Worm (Caenorhabditis elegans) whole organism, L3 larva: ENCODE results near the gene inpp-4B.

Source experiments
- ZK546.5 ChIP-seq: sonication (generic microtip); optimal IDR thresholded peaks from 2 replicates; lab custom pipeline; 2017; ENCODE audit warnings: missing biosample characterization, missing genetic modification characterization
- aly-2 ChIP-seq: fragments of 150-350 bp; optimal IDR thresholded peaks from 2 replicates; lab custom pipeline; 2014; ENCODE audit warnings: missing biosample characterization, missing genetic modification characterization
- ama-1 ChIP-seq: fragments of 150-350 bp; optimal IDR thresholded peaks from 2 replicates; lab custom pipeline; 2018
- ceh-16 ChIP-seq: sonication (generic microtip); optimal IDR thresholded peaks from 2 replicates; lab custom pipeline; 2017; ENCODE audit warnings: missing biosample characterization, missing genetic modification characterization
- ceh-28 ChIP-seq: fragments of 150-350 bp; optimal IDR thresholded peaks from 2 replicates; lab custom pipeline; 2014; ENCODE audit warnings: missing biosample characterization, missing genetic modification reagents, missing genetic modification characterization
- ceh-82 ChIP-seq: fragments of 150-350 bp; optimal IDR thresholded peaks from 2 replicates; lab custom pipeline; 2014; ENCODE audit warnings: missing biosample characterization, missing genetic modification characterization
- ceh-9 ChIP-seq: sonication (generic microtip); optimal IDR thresholded peaks from 2 replicates; lab custom pipeline; 2018; ENCODE audit warnings: missing biosample characterization, missing genetic modification characterization
- egl-27 ChIP-seq: sonication (generic microtip); optimal IDR thresholded peaks from 4 replicates; lab custom pipeline; 2017; ENCODE audit warnings: missing biosample characterization, missing genetic modification reagents, missing genetic modification characterization
- egl-5 ChIP-seq: fragments of 150-350 bp; optimal IDR thresholded peaks from 2 replicates; lab custom pipeline; 2017; ENCODE audit warnings: missing biosample characterization, missing genetic modification reagents, missing genetic modification characterization, inconsistent platforms
- elt-1 ChIP-seq: fragments of 150-350 bp; optimal IDR thresholded peaks from 2 replicates; lab custom pipeline; 2014; ENCODE audit warnings: missing biosample characterization, missing genetic modification characterization
- elt-2 ChIP-seq: sonication (generic microtip); optimal IDR thresholded peaks from 2 replicates; lab custom pipeline; 2016; ENCODE audit warnings: missing genetic modification reagents, mild to moderate bottlenecking, missing genetic modification characterization, missing compliant biosample characterization
- elt-3 ChIP-seq, 3 experiments: fragments of 150-350 bp in 1 of 3; sonication (generic microtip) in 2 of 3; optimal IDR thresholded peaks; 2 replicates in 2 of 3; 4 replicates in 1 of 3; lab custom pipeline; 2014 to 2017; ENCODE audit warnings: missing biosample characterization in 3 of 3, missing genetic modification characterization in 3 of 3
- fkh-10 ChIP-seq: sonication (generic microtip); optimal IDR thresholded peaks from 2 replicates; lab custom pipeline; 2017; ENCODE audit warnings: missing biosample characterization, missing genetic modification reagents, missing genetic modification characterization
- fos-1 ChIP-seq: fragments of 150-350 bp; optimal IDR thresholded peaks from 2 replicates; lab custom pipeline; 2014; ENCODE audit warnings: missing biosample characterization, missing genetic modification characterization
- hmg-11 ChIP-seq: sonication (generic microtip); optimal IDR thresholded peaks from 2 replicates; lab custom pipeline; 2016; ENCODE audit warnings: missing genetic modification characterization, missing compliant biosample characterization
- jun-1 ChIP-seq: fragments of 150-350 bp; optimal IDR thresholded peaks from 2 replicates; lab custom pipeline; 2014; ENCODE audit warnings: missing biosample characterization, missing genetic modification reagents, missing genetic modification characterization
- lsy-12 ChIP-seq: sonication (generic microtip); optimal IDR thresholded peaks from 2 replicates; lab custom pipeline; 2016; ENCODE audit warnings: mild to moderate bottlenecking, missing genetic modification characterization, missing compliant biosample characterization
- mml-1 ChIP-seq: fragments of 150-350 bp; sonication (generic microtip); optimal IDR thresholded peaks from 3 replicates; lab custom pipeline; 2014; ENCODE audit warnings: missing biosample characterization, missing genetic modification characterization
- nfya-1 ChIP-seq: sonication (generic microtip); optimal IDR thresholded peaks from 2 replicates; lab custom pipeline; 2017; ENCODE audit warnings: missing genetic modification characterization, mild to moderate bottlenecking, missing compliant biosample characterization, antibody characterized with exemption, moderate library complexity; ENCODE audit not compliant: insufficient read depth
- nhr-11 ChIP-seq: fragments of 150-350 bp; optimal IDR thresholded peaks from 2 replicates; lab custom pipeline; 2014; ENCODE audit warnings: missing biosample characterization, missing genetic modification characterization
- nhr-12 ChIP-seq: fragments of 150-350 bp; optimal IDR thresholded peaks from 2 replicates; lab custom pipeline; 2014; ENCODE audit warnings: missing biosample characterization, missing genetic modification characterization
- nhr-23 ChIP-seq: fragments of 150-350 bp; optimal IDR thresholded peaks from 2 replicates; lab custom pipeline; 2014; ENCODE audit warnings: missing biosample characterization, missing genetic modification reagents, missing genetic modification characterization
- nhr-237 ChIP-seq: fragments of 150-350 bp; optimal IDR thresholded peaks from 2 replicates; lab custom pipeline; 2014; ENCODE audit warnings: missing biosample characterization, missing genetic modification characterization
- nhr-25 ChIP-seq: sonication (generic microtip); optimal IDR thresholded peaks from 2 replicates; lab custom pipeline; 2017; ENCODE audit warnings: missing biosample characterization, missing genetic modification characterization
- nhr-28 ChIP-seq: fragments of 150-350 bp; optimal IDR thresholded peaks from 2 replicates; lab custom pipeline; 2014; ENCODE audit warnings: missing biosample characterization, missing genetic modification characterization
- nhr-67 ChIP-seq: fragments of 150-350 bp; optimal IDR thresholded peaks from 2 replicates; lab custom pipeline; 2014; ENCODE audit warnings: missing biosample characterization, missing genetic modification characterization
- nhr-76 ChIP-seq: fragments of 150-350 bp; sonication (generic microtip); optimal IDR thresholded peaks from 5 replicates; lab custom pipeline; 2014; ENCODE audit warnings: missing biosample characterization, missing genetic modification characterization
- nhr-77 ChIP-seq: fragments of 150-350 bp; optimal IDR thresholded peaks from 2 replicates; lab custom pipeline; 2014; ENCODE audit warnings: missing biosample characterization, missing genetic modification characterization
- pha-4 ChIP-seq: fragments of 150-350 bp; optimal IDR thresholded peaks from 2 replicates; lab custom pipeline; 2014; ENCODE audit warnings: missing biosample characterization, missing genetic modification reagents, missing genetic modification characterization
- pqm-1 ChIP-seq: fragments of 150-350 bp; optimal IDR thresholded peaks from 2 replicates; lab custom pipeline; 2017; ENCODE audit warnings: missing biosample characterization, missing genetic modification characterization, inconsistent platforms
- skn-1 ChIP-seq: fragments of 150-350 bp; optimal IDR thresholded peaks from 2 replicates; lab custom pipeline; 2014; ENCODE audit warnings: missing biosample characterization, missing genetic modification characterization
- snpc-4 ChIP-seq: fragments of 150-350 bp; optimal IDR thresholded peaks from 2 replicates; lab custom pipeline; 2014; ENCODE audit warnings: missing biosample characterization, missing genetic modification characterization
- unc-39 ChIP-seq: sonication (generic microtip); optimal IDR thresholded peaks from 4 replicates; lab custom pipeline; 2017; ENCODE audit warnings: missing biosample characterization, missing genetic modification characterization
- unc-62 ChIP-seq: fragments of 150-350 bp; sonication (generic microtip); optimal IDR thresholded peaks from 4 replicates; lab custom pipeline; 2014; ENCODE audit warnings: missing biosample characterization, missing genetic modification reagents, missing genetic modification characterization
- zag-1 ChIP-seq: fragments of 150-350 bp; optimal IDR thresholded peaks from 2 replicates; lab custom pipeline; 2014; ENCODE audit warnings: missing biosample characterization, missing genetic modification characterization
- ztf-11 ChIP-seq: fragments of 150-350 bp; optimal IDR thresholded peaks from 2 replicates; lab custom pipeline; 2014; ENCODE audit warnings: missing biosample characterization, missing genetic modification characterization
- ztf-4 ChIP-seq: fragments of 150-350 bp; optimal IDR thresholded peaks from 2 replicates; lab custom pipeline; 2014; ENCODE audit warnings: missing biosample characterization, missing genetic modification characterization

The inpp-4B gene

DNA sequence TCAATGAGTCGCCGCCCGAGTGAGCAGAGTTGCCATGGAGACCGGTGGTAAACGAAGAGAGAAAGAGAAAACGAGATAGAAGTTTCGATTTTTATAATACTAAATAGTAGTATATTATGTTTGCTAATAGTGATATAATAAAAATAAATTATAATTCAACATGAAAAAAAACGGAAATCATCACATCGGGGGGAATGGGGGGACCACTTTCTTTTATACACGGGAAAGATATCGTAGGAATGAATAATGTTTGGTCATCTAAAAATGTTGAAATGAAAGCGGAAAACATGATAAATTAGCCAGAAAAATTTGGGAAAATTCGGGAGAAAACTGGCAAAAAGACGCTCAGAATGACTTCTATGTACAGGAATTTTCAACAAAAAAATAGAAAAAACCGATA lies 5.0 kb downstream of the inpp-4B start, which contains the start of gene bbs-5:
Gene bbs-5, minus strand, starts transcription at position 101 of the 400 bp plus-strand sequence.
- TF ChIP-seq ceh-28 (tag; lab: Kevin White, UChicago) (no peak), nhr-28 (tag; lab: Kevin White, UChicago) (no peak), lsy-12 (tag; lab: Kevin White, UChicago) (no peak), ceh-82 (tag; lab: Kevin White, UChicago) (no peak), skn-1 (tag; lab: Kevin White, UChicago) (no peak), nhr-67 (tag; lab: Kevin White, UChicago) (no peak), pqm-1 (tag; lab: Kevin White, UChicago) (no peak), ZK546.5 (no peak), snpc-4 (tag; lab: Kevin White, UChicago) (no peak), nfya-1 (no peak), unc-39 (tag; lab: Kevin White, UChicago) (no peak), egl-27 (tag; lab: Kevin White, UChicago) (no peak), nhr-76 (no peak), fkh-10 (GFP tag; lab: Kevin White, UChicago) (no peak), ceh-16 (no peak), nhr-25 (no peak)

DNA sequence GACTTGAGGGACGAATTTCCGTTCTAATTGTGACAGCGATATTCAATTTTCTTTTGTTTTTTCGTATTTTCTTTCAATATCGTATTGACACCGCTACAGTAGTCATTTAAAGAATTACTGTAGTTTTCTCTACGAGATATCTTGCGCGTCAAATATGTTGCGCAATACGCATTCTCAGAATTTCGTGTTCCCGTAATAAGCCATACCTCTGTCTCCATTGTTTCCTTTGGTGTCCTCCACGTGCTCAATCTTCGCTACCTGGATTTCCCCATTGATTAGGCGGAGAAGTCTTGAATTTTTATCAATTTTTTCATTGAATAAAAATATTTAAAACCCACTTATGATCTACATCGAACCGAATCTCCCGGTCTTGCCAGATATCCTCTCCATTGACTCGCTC lies 5.4 kb downstream of the inpp-4B start:
- TF ChIP-seq elt-2 (tag; lab: Kevin White, UChicago) (no peak), ceh-82 (tag; lab: Kevin White, UChicago) (no peak), nhr-12 (tag; lab: Kevin White, UChicago) (no peak), nhr-77 (tag; lab: Kevin White, UChicago) (no peak), egl-5 (tag; lab: Kevin White, UChicago) (no peak), unc-62 (no peak), nhr-11 (tag; lab: Kevin White, UChicago) (no peak), skn-1 (tag; lab: Kevin White, UChicago) (no peak), hmg-11 (tag; lab: Kevin White, UChicago) (no peak), snpc-4 (tag; lab: Kevin White, UChicago) (no peak), fkh-10 (GFP tag; lab: Kevin White, UChicago) (no peak), jun-1 (tag; lab: Kevin White, UChicago) (no peak), nhr-237 (tag; lab: Kevin White, UChicago) (no peak), ztf-4 (tag; lab: Kevin White, UChicago) (no peak), nhr-25 (no peak), ceh-9 (no peak)

DNA sequence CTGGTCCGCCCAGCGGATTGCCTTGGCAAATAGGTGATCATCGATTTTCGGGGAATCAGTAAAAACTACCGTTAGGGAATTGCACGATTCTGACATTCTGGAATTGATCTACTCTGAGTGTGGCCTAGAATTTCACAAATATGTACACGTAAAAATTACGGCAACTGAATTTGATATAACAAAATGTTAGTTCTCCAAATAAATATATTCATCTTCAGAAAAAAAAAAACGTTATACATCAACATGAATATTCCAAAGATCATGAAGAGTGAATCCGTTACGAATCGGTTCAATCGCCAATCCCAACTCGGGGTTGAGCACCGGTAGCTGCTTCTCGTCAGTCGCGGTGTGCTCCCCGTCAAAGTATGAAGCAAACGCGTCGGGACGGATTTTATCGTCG lies 8.0 kb downstream of the inpp-4B start, which contains the start of gene rip-1:
Gene rip-1, minus strand, starts transcription at position 101 of the 400 bp plus-strand sequence.
- TF ChIP-seq egl-27 (tag; lab: Kevin White, UChicago) = no peak
- no peak for TF ChIP-seq mml-1 (tag; lab: Kevin White, UChicago)
- no peak for TF ChIP-seq snpc-4 (tag; lab: Kevin White, UChicago)
- TF ChIP-seq pha-4 (tag; lab: Kevin White, UChicago) = no peak
- no peak for TF ChIP-seq pqm-1 (tag; lab: Kevin White, UChicago)
- no peak for TF ChIP-seq nhr-237 (tag; lab: Kevin White, UChicago)
- TF ChIP-seq egl-5 (tag; lab: Kevin White, UChicago) = no peak
- TF ChIP-seq zag-1 (tag; lab: Kevin White, UChicago) = no peak
- no peak for TF ChIP-seq nhr-23 (tag; lab: Kevin White, UChicago)
- no peak for TF ChIP-seq ztf-11 (tag; lab: Kevin White, UChicago)
- TF ChIP-seq elt-1 = no peak
- no peak for TF ChIP-seq unc-39 (tag; lab: Kevin White, UChicago)
- no peak for TF ChIP-seq fos-1
- no peak for TF ChIP-seq ama-1
- TF ChIP-seq nhr-77 (tag; lab: Kevin White, UChicago) = no peak
- no peak for TF ChIP-seq ceh-9

DNA sequence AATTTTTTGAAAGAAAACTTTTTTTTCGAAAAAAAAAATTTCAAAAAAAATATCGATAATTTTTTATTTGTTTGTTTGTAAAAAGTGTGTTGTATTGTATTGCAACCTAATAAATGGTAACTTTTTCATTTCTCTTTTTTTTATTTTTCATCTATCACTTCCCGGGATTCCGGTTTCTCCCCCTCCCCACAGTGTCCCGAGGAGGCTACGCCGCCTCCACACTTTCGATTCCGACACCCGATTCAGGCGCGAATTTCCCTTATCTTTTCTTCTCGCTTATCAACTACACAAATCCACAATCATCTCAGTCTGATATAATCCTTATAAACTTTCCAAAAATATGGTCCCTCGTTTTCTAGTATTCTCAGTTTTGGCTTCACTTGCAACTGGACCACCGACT lies 12.1 kb downstream of the inpp-4B start, which contains the start of gene R01H10.4:
Gene R01H10.4, plus strand, starts transcription at position 236 of the 400 bp plus-strand sequence.
- TF ChIP-seq nhr-23 (tag; lab: Kevin White, UChicago) (peak; percentile 13), zag-1 (tag; lab: Kevin White, UChicago) (no peak)

ce11 chrIII:10253334-10253733 lies 13.3 kb downstream of the inpp-4B start:
- no peak for TF ChIP-seq ceh-16
- no peak for TF ChIP-seq nhr-28 (tag; lab: Kevin White, UChicago)
- no peak for TF ChIP-seq nhr-67 (tag; lab: Kevin White, UChicago)
- no peak for TF ChIP-seq elt-3 (tag; optimal IDR thresholded peaks at IDR 0.05; lab: Kevin White, UChicago)
- TF ChIP-seq aly-2 = no peak
- TF ChIP-seq, all 47 proteins: peak for 0
